Worm (Caenorhabditis elegans) whole organism, mixed stage, embryonic: ENCODE data around the gene nhr-195.

ENCODE experiments used
- M03D4.4 ChIP-seq: sonication (generic microtip); optimal IDR thresholded peaks from 2 replicates; lab custom pipeline; 2017; ENCODE audit warnings: mild to moderate bottlenecking, missing genetic modification characterization, missing compliant biosample characterization
- bed-3 ChIP-seq: fragments of 200-800 bp; sonication (Bioruptor generic); optimal IDR thresholded peaks from 3 replicates; lab custom pipeline; 2018; ENCODE audit warnings: mild to moderate bottlenecking, missing genetic modification characterization, moderate library complexity, missing compliant biosample characterization
- blmp-1 ChIP-seq: fragments of 150-350 bp; optimal IDR thresholded peaks from 2 replicates; lab custom pipeline; 2014; ENCODE audit warnings: missing biosample characterization, missing genetic modification characterization
- ceh-39 ChIP-seq: fragments of 150-350 bp; optimal IDR thresholded peaks from 2 replicates; lab custom pipeline; 2014; ENCODE audit warnings: missing biosample characterization, missing genetic modification characterization
- ceh-43 ChIP-seq: fragments of 200-800 bp; sonication (Bioruptor generic); optimal IDR thresholded peaks from 2 replicates; lab custom pipeline; 2018; ENCODE audit warnings: mild to moderate bottlenecking, missing genetic modification characterization, moderate library complexity, missing compliant biosample characterization
- ceh-83 ChIP-seq: fragments of 200-800 bp; sonication (Bioruptor generic); optimal IDR thresholded peaks from 2 replicates; lab custom pipeline; 2018; ENCODE audit warnings: mild to moderate bottlenecking, missing genetic modification characterization, missing compliant biosample characterization
- ces-1 ChIP-seq: fragments of 150-350 bp; optimal IDR thresholded peaks from 2 replicates; lab custom pipeline; 2014; ENCODE audit warnings: missing biosample characterization, missing genetic modification reagents, missing genetic modification characterization
- cnd-1 ChIP-seq: fragments of 200-800 bp; sonication (Bioruptor generic); optimal IDR thresholded peaks from 2 replicates; lab custom pipeline; 2018; ENCODE audit warnings: mild to moderate bottlenecking, missing genetic modification characterization, missing compliant biosample characterization
- drap-1 ChIP-seq: fragments of 200-800 bp; sonication (Bioruptor generic); optimal IDR thresholded peaks from 3 replicates; lab custom pipeline; 2018; ENCODE audit warnings: mild to moderate bottlenecking, missing genetic modification characterization, missing compliant biosample characterization
- elt-1 ChIP-seq: sonication (generic microtip); optimal IDR thresholded peaks from 2 replicates; lab custom pipeline; 2017; ENCODE audit warnings: missing genetic modification characterization, mild to moderate bottlenecking, missing compliant biosample characterization, antibody characterized with exemption, moderate library complexity, borderline replicate concordance; ENCODE audit not compliant: insufficient read depth
- elt-3 ChIP-seq: fragments of 150-350 bp; optimal IDR thresholded peaks from 2 replicates; lab custom pipeline; 2014; ENCODE audit warnings: missing biosample characterization, missing genetic modification characterization
- ham-2 ChIP-seq: fragments of 200-800 bp; sonication (Bioruptor generic); optimal IDR thresholded peaks from 2 replicates; lab custom pipeline; 2018; ENCODE audit warnings: mild to moderate bottlenecking, missing genetic modification characterization, missing compliant biosample characterization
- hlh-1 ChIP-seq: fragments of 150-350 bp; optimal IDR thresholded peaks from 2 replicates; lab custom pipeline; 2014; ENCODE audit warnings: missing biosample characterization, missing genetic modification reagents, missing genetic modification characterization
- lin-13 ChIP-seq: fragments of 150-350 bp; optimal IDR thresholded peaks from 2 replicates; lab custom pipeline; 2014; ENCODE audit warnings: missing biosample characterization, missing genetic modification characterization
- lin-32 ChIP-seq: fragments of 200-800 bp; sonication (Bioruptor generic); optimal IDR thresholded peaks from 2 replicates; lab custom pipeline; 2018; ENCODE audit warnings: mild to moderate bottlenecking, missing genetic modification characterization, missing compliant biosample characterization
- lsy-2 ChIP-seq: fragments of 150-350 bp; optimal IDR thresholded peaks from 2 replicates; lab custom pipeline; 2014; ENCODE audit warnings: missing biosample characterization, missing genetic modification characterization
- mab-5 ChIP-seq: fragments of 150-350 bp; optimal IDR thresholded peaks from 2 replicates; lab custom pipeline; 2014; ENCODE audit warnings: missing biosample characterization, missing genetic modification characterization
- mep-1 ChIP-seq: fragments of 150-350 bp; optimal IDR thresholded peaks from 2 replicates; lab custom pipeline; 2017; ENCODE audit warnings: missing biosample characterization, missing genetic modification reagents, missing genetic modification characterization, inconsistent platforms
- mls-2 ChIP-seq: sonication (generic microtip); optimal IDR thresholded peaks from 2 replicates; lab custom pipeline; 2016; ENCODE audit warnings: mild to moderate bottlenecking, missing genetic modification characterization, moderate library complexity, missing compliant biosample characterization
- nhr-12 ChIP-seq: fragments of 150-350 bp; optimal IDR thresholded peaks from 2 replicates; lab custom pipeline; 2014; ENCODE audit warnings: missing biosample characterization, missing genetic modification characterization
- nhr-2 ChIP-seq: fragments of 150-350 bp; optimal IDR thresholded peaks from 2 replicates; lab custom pipeline; 2014; ENCODE audit warnings: missing biosample characterization, missing genetic modification characterization
- nhr-237 ChIP-seq: fragments of 150-350 bp; optimal IDR thresholded peaks from 2 replicates; lab custom pipeline; 2014; ENCODE audit warnings: missing biosample characterization, missing genetic modification characterization
- nhr-76 ChIP-seq: sonication (generic microtip); optimal IDR thresholded peaks from 2 replicates; lab custom pipeline; 2017; ENCODE audit warnings: missing biosample characterization, missing genetic modification characterization
- pha-4 ChIP-seq: fragments of 150-350 bp; optimal IDR thresholded peaks from 2 replicates; lab custom pipeline; 2018; ENCODE audit warnings: missing biosample characterization, missing genetic modification reagents, missing genetic modification characterization
- sem-2 ChIP-seq: fragments of 200-800 bp; sonication (Bioruptor generic); optimal IDR thresholded peaks from 2 replicates; lab custom pipeline; 2018; ENCODE audit warnings: mild to moderate bottlenecking, missing genetic modification characterization, missing compliant biosample characterization
- snpc-4 ChIP-seq: fragments of 150-350 bp; optimal IDR thresholded peaks from 2 replicates; lab custom pipeline; 2014; ENCODE audit warnings: missing biosample characterization, missing genetic modification characterization
- sptf-1 ChIP-seq: sonication (generic microtip); optimal IDR thresholded peaks from 2 replicates; lab custom pipeline; 2017; ENCODE audit warnings: mild to moderate bottlenecking, missing genetic modification characterization, moderate library complexity, missing compliant biosample characterization
- tbx-8 ChIP-seq: fragments of 200-800 bp; sonication (Bioruptor generic); optimal IDR thresholded peaks from 2 replicates; lab custom pipeline; 2018; ENCODE audit warnings: mild to moderate bottlenecking, missing genetic modification characterization, moderate library complexity, missing compliant biosample characterization
- unc-39 ChIP-seq: fragments of 150-350 bp; optimal IDR thresholded peaks from 2 replicates; lab custom pipeline; 2014; ENCODE audit warnings: missing biosample characterization, missing genetic modification characterization
- unc-62 ChIP-seq: fragments of 150-350 bp; optimal IDR thresholded peaks from 2 replicates; lab custom pipeline; 2014; ENCODE audit warnings: missing biosample characterization, missing genetic modification reagents, missing genetic modification characterization
- zip-8 ChIP-seq: fragments of 150-350 bp; optimal IDR thresholded peaks from 2 replicates; lab custom pipeline; 2014; ENCODE audit warnings: missing biosample characterization, missing genetic modification characterization
- ztf-11 ChIP-seq: fragments of 150-350 bp; optimal IDR thresholded peaks from 2 replicates; lab custom pipeline; 2014; ENCODE audit warnings: missing biosample characterization, missing genetic modification characterization

The nhr-195 gene

DNA sequence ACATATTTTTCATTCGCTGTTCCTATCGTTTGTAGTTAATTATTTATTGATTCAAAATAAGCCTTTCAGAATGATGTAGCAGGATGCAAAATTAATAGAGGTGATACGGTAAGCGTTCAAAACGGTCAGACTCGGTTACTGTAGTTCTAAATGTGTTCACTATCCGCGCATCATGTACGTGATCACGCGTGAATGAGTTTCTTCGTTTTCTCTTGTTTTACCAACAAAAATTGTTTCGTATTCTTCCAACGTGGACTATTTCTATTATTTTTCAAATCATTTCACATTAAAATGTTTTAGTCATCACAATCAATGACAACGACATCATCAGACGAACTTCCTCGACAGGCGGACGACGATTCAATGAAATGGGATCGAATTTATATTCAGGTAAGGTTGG lies 24.7 kb downstream of the nhr-195 start, which contains the start of gene gck-1:
TSS of gene gck-1 (plus strand) at position 301 of the 400 bp plus-strand sequence.
- TF ChIP-seq pha-4 (tag; lab: Kevin White, UChicago) (no peak), mep-1 (tag; lab: Kevin White, UChicago) (no peak)

DNA sequence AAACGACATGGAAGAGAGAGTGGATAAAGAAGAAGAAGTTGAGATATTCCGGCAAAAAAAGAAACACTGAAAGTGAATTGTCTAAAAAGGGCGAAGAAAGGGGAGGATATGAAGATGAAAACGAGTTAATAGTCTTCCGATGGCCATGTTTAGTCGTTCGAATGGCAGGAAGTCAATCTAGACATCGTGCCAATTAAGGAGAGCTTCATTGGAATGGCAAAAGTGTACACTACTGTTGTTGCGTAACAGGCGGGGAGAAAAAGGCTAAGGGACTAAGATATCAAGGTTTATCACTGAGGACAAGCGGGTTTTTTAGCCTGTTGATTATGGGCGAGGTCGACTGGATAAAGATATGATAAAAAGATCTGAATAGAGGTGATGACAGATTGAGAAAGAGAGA lies 26.0 kb downstream of the nhr-195 start:
- TF ChIP-seq hlh-1 (tag; lab: Kevin White, UChicago) (no peak), ham-2 (GFP tag; lab: Kevin White, UChicago) (no peak), snpc-4 (no peak), lin-13 (tag; lab: Kevin White, UChicago) (no peak), zip-8 (tag; lab: Kevin White, UChicago) (peak; percentile 6)

DNA sequence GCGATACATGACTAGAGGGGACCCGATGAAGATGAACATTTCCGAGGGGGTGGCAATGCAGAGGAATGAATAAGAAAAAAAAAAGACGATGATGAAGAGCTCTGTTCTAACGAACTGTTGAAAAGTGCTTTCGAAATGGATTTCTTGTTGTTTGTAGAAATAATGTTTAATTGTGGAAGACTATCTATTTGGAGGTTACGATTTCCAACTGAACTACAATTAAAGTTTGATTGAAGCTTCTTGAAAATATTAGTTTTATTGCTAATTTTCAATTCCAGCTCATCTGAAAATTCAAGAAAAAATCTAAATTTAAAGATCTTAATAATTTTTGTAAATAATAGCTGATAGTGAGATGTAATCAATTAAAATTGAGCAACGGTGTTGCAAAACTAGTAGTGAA lies 27.7 kb downstream of the nhr-195 start:
- no peak for TF ChIP-seq nhr-237 (tag; lab: Kevin White, UChicago)
- TF ChIP-seq M03D4.4 (tag; lab: Kevin White, UChicago), result no peak
- no peak for TF ChIP-seq lin-32 (GFP tag; lab: Kevin White, UChicago)
- TF ChIP-seq sem-2, result no peak
- TF ChIP-seq ham-2 (GFP tag; lab: Kevin White, UChicago), result no peak
- no peak for TF ChIP-seq blmp-1 (tag; lab: Kevin White, UChicago)
- no peak for TF ChIP-seq mep-1 (tag; lab: Kevin White, UChicago)
- no peak for TF ChIP-seq sptf-1 (tag; lab: Kevin White, UChicago)
- TF ChIP-seq ces-1 (GFP tag; lab: Kevin White, UChicago), result no peak
- no peak for TF ChIP-seq mls-2 (tag; lab: Kevin White, UChicago)
- no peak for TF ChIP-seq ztf-11 (tag; lab: Kevin White, UChicago)
- no peak for TF ChIP-seq mab-5 (tag; lab: Kevin White, UChicago)
- TF ChIP-seq nhr-2 (tag; lab: Kevin White, UChicago), result no peak
- TF ChIP-seq nhr-12 (tag; lab: Kevin White, UChicago), result no peak
- no peak for TF ChIP-seq drap-1 (GFP tag; lab: Kevin White, UChicago)
- TF ChIP-seq ceh-39, result no peak
- TF ChIP-seq cnd-1 (tag; lab: Kevin White, UChicago), result no peak
- TF ChIP-seq pha-4 (tag; lab: Kevin White, UChicago), result no peak
- no peak for TF ChIP-seq bed-3 (GFP tag; lab: Kevin White, UChicago)

DNA sequence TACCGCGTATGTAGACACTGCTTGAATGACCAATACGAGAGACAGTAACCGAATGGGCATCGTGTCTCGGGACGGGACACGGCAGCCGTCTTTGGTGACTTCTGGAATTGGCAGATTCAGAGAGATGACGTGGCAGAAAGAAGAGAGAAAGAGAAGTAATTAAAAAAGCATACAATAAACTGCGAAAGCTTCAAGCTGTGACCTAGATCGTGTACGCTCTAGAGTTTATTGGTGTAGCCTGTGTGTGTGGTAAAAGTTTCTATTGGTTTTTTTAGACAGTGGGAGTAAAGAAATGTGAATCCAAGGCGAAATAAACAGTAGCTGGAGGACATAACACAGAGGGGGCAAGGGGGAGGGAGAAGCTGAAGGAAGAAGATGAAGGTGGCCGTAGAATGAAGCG lies 28.2 kb downstream of the nhr-195 start, which contains the start of gene T19A5.3:
TSS of gene T19A5.3 (minus strand) at position 101 of the 400 bp plus-strand sequence.
- no peak for TF ChIP-seq ceh-83 (GFP tag; lab: Kevin White, UChicago)
- no peak for TF ChIP-seq nhr-2 (tag; lab: Kevin White, UChicago)
- TF ChIP-seq pha-4 (tag; lab: Kevin White, UChicago), result no peak
- TF ChIP-seq blmp-1 (tag; lab: Kevin White, UChicago), result no peak
- no peak for TF ChIP-seq nhr-237 (tag; lab: Kevin White, UChicago)
- TF ChIP-seq ceh-43 (GFP tag; lab: Kevin White, UChicago), result no peak
- no peak for TF ChIP-seq unc-62 (GFP tag; lab: Kevin White, UChicago)
- no peak for TF ChIP-seq lin-32 (GFP tag; lab: Kevin White, UChicago)
- no peak for TF ChIP-seq elt-1 (tag; lab: Kevin White, UChicago)

DNA sequence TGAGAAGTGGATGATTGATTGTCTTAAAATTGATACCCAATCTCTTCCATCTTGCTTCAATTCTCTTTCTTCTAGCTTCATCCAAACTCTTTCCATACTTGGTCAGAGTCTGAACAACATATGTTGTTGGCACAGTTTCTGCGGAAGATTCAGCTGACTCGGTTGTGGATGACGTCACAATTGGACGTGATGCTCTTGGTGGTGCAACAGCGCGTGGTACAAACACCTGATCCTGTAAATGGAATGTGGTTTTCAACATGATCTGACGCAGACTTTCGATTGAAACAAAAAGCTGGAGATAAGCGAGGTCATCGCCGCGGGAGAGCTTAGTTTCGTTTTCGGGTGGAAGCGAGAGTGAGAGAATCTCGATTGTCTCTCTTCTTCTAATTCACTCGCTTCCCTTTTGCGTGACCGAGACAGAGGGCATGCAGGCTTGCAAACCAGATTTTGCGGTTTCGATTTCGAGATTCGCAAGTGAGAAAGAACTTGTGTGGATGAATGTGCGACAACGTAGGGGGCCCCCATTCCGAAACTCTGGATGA lies 29.7 kb downstream of the nhr-195 start:
- TF ChIP-seq ceh-43 (GFP tag; lab: Kevin White, UChicago), result no peak
- peak; percentile 75 for TF ChIP-seq blmp-1 (tag; lab: Kevin White, UChicago)
- peak; percentile 55 for TF ChIP-seq zip-8 (tag; lab: Kevin White, UChicago)
- no peak for TF ChIP-seq ceh-39
- peak; percentile 11 for TF ChIP-seq ham-2 (GFP tag; lab: Kevin White, UChicago)

DNA sequence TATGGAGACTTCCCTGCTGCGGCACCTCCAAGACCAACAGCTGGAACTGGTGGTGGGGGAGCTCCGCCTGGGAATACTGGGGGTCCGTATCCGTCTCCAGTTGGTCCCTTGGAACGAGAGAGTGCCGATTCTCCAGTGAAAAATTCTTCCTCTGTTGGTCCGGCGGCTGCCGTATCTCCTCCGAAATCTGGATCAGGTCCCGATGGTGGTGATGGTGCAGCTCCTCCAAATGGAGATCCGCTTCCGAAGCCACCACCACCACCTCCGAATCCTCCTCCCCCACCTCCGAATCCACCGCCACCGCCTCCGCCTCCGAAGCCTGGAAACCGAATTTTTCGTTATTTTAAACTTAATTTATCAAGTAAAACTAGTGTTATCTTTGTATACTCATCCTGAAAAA lies 31.8 kb downstream of the nhr-195 start:
- no peak for TF ChIP-seq nhr-12 (tag; lab: Kevin White, UChicago)
- TF ChIP-seq nhr-2 (tag; lab: Kevin White, UChicago), result no peak
- TF ChIP-seq nhr-76 (tag; lab: Kevin White, UChicago), result no peak
- no peak for TF ChIP-seq mep-1 (tag; lab: Kevin White, UChicago)
- no peak for TF ChIP-seq elt-1 (tag; lab: Kevin White, UChicago)
- TF ChIP-seq ces-1 (GFP tag; lab: Kevin White, UChicago), result no peak
- TF ChIP-seq unc-62 (GFP tag; lab: Kevin White, UChicago), result no peak
- no peak for TF ChIP-seq drap-1 (GFP tag; lab: Kevin White, UChicago)
- TF ChIP-seq tbx-8 (GFP tag; lab: Kevin White, UChicago), result no peak
- TF ChIP-seq mls-2 (tag; lab: Kevin White, UChicago), result no peak
- no peak for TF ChIP-seq hlh-1 (tag; lab: Kevin White, UChicago)
- no peak for TF ChIP-seq sptf-1 (tag; lab: Kevin White, UChicago)
- TF ChIP-seq lin-32 (GFP tag; lab: Kevin White, UChicago), result no peak
- no peak for TF ChIP-seq ham-2 (GFP tag; lab: Kevin White, UChicago)
- no peak for TF ChIP-seq nhr-237 (tag; lab: Kevin White, UChicago)
- TF ChIP-seq ceh-83 (GFP tag; lab: Kevin White, UChicago), result no peak
- TF ChIP-seq zip-8 (tag; lab: Kevin White, UChicago), result no peak
- TF ChIP-seq elt-3, result no peak
- TF ChIP-seq lsy-2, result no peak
- no peak for TF ChIP-seq unc-39 (tag; lab: Kevin White, UChicago)
